Worm (Caenorhabditis elegans) whole organism, L2 larva: Measurements from ENCODE around the gene npr-3.

Source experiments
- alr-1 ChIP-seq: fragments of 150-350 bp; optimal IDR thresholded peaks from 2 replicates; lab custom pipeline; 2014; ENCODE audit warnings: missing biosample characterization, missing genetic modification characterization
- ama-1 ChIP-seq: fragments of 150-350 bp; optimal IDR thresholded peaks from 2 replicates; lab custom pipeline; 2018; ENCODE audit warnings: inconsistent platforms
- nhr-11 ChIP-seq: fragments of 150-350 bp; optimal IDR thresholded peaks from 2 replicates; lab custom pipeline; 2014; ENCODE audit warnings: missing biosample characterization, missing genetic modification characterization
- nhr-77 ChIP-seq: fragments of 150-350 bp; optimal IDR thresholded peaks from 2 replicates; lab custom pipeline; 2014; ENCODE audit warnings: missing biosample characterization, missing genetic modification characterization
- unc-62 ChIP-seq: fragments of 150-350 bp; optimal IDR thresholded peaks from 2 replicates; lab custom pipeline; 2014; ENCODE audit warnings: missing biosample characterization, missing genetic modification reagents, missing genetic modification characterization
- ztf-1 ChIP-seq: fragments of 200-800 bp; sonication (Bioruptor generic); conservative IDR thresholded peaks from 2 replicates; pipeline ENCODE4 v1.3.6; 2022; ENCODE audit warnings: missing genetic modification characterization, missing compliant biosample characterization

ce11 chrIV:11435761-11436160 is 24.0 kb upstream of the npr-3 start:
- TF ChIP-seq ztf-1 (GFP tag; lab: Robert Waterston, UW) (no peak), alr-1 (tag; lab: Kevin White, UChicago) (no peak), ama-1 (lab: Kevin White, UChicago) (no peak), nhr-77 (tag; lab: Kevin White, UChicago) (no peak), nhr-11 (tag; lab: Kevin White, UChicago) (no peak), unc-62 (GFP tag; lab: Kevin White, UChicago) (no peak)
